Worm (Caenorhabditis elegans): ENCODE data around the gene spsb-1.

Gene spsb-1

ce11 chrII:15226186-15226585, 29.7 kb downstream of the spsb-1 start:
- TF ChIP-seq unc-39 (tag; optimal IDR thresholded peaks at IDR 0.05): no peak
- no peak for TF ChIP-seq sem-4 (tag; optimal IDR thresholded peaks at IDR 0.05)

ce11 chrII:15226805-15227204, 30.3 kb downstream of the spsb-1 start:
- no peak for TF ChIP-seq sem-4 (tag; optimal IDR thresholded peaks at IDR 0.05)
- TF ChIP-seq lin-39 (tag; optimal IDR thresholded peaks at IDR 0.05): no peak
- TF ChIP-seq snpc-4 (tag; optimal IDR thresholded peaks at IDR 0.05): no peak
- no peak for TF ChIP-seq nhr-129 (tag; optimal IDR thresholded peaks at IDR 0.05)
- TF ChIP-seq ama-1 (optimal IDR thresholded peaks at IDR 0.05): no peak
- no peak for TF ChIP-seq ztf-11 (tag; optimal IDR thresholded peaks at IDR 0.05)
- TF ChIP-seq mbf-1 (tag; optimal IDR thresholded peaks at IDR 0.05): no peak
- no peak for TF ChIP-seq ztf-1 (GFP tag; conservative IDR thresholded peaks at IDR 0.05)
- TF ChIP-seq lin-11 (tag; optimal IDR thresholded peaks at IDR 0.05): no peak
- TF ChIP-seq R02D3.7 (tag; optimal IDR thresholded peaks at IDR 0.05): no peak
- TF ChIP-seq alr-1 (tag; optimal IDR thresholded peaks at IDR 0.05): no peak
- no peak for TF ChIP-seq crh-2 (tag; optimal IDR thresholded peaks at IDR 0.05)
- TF ChIP-seq unc-62 (GFP tag; optimal IDR thresholded peaks at IDR 0.05): no peak
- no peak for TF ChIP-seq lsy-2 (tag; optimal IDR thresholded peaks at IDR 0.05)
- no peak for TF ChIP-seq aly-2 (tag; optimal IDR thresholded peaks at IDR 0.05)
- no peak for TF ChIP-seq nhr-25 (tag; optimal IDR thresholded peaks at IDR 0.05)
- no peak for TF ChIP-seq sma-9 (GFP tag; optimal IDR thresholded peaks at IDR 0.05)
- TF ChIP-seq sma-9 (tag; optimal IDR thresholded peaks at IDR 0.05): no peak

ce11 chrII:15228005-15228404, 31.5 kb downstream of the spsb-1 start:
- TF ChIP-seq nhr-77 (tag; optimal IDR thresholded peaks at IDR 0.05) (no peak), lin-39 (tag; optimal IDR thresholded peaks at IDR 0.05) (no peak), nhr-25 (tag; optimal IDR thresholded peaks at IDR 0.05) (no peak), blmp-1 (tag; optimal IDR thresholded peaks at IDR 0.05; ENCODE audit: insufficient read depth) (no peak), elt-1 (tag; optimal IDR thresholded peaks at IDR 0.05) (no peak), sma-3 (GFP tag; optimal IDR thresholded peaks at IDR 0.05) (no peak), ztf-11 (tag; optimal IDR thresholded peaks at IDR 0.05) (no peak), nhr-21 (tag; optimal IDR thresholded peaks at IDR 0.05) (no peak), zag-1 (tag; optimal IDR thresholded peaks at IDR 0.05) (no peak), ama-1 (optimal IDR thresholded peaks at IDR 0.05) (no peak), aly-2 (tag; optimal IDR thresholded peaks at IDR 0.05) (no peak), lin-11 (tag; optimal IDR thresholded peaks at IDR 0.05) (no peak), ztf-1 (GFP tag; conservative IDR thresholded peaks at IDR 0.05) (no peak), nhr-12 (tag; optimal IDR thresholded peaks at IDR 0.05) (no peak)

- TF ChIP-seq skn-1 (tag; optimal IDR thresholded peaks at IDR 0.05) (no peak), nhr-23 (tag; optimal IDR thresholded peaks at IDR 0.05) (no peak), ztf-4 (tag; optimal IDR thresholded peaks at IDR 0.05) (no peak), nhr-237 (tag; optimal IDR thresholded peaks at IDR 0.05) (no peak)
Observed at ce11 chrII:15229785-15230393, 33.4 kb downstream of the spsb-1 start, which contains the start of gene spsb-2. Gene spsb-2, plus strand, starts transcription at chrII:15230343.

- TF ChIP-seq nhr-10 (tag; optimal IDR thresholded peaks at IDR 0.05): no peak
- TF ChIP-seq ZK546.5 (tag; optimal IDR thresholded peaks at IDR 0.05): peak; percentile 10
- TF ChIP-seq Y55F3AM.14 (GFP tag; optimal IDR thresholded peaks at IDR 0.05): no peak
- TF ChIP-seq ztf-11 (tag; optimal IDR thresholded peaks at IDR 0.05): no peak
- TF ChIP-seq fos-1 (tag; optimal IDR thresholded peaks at IDR 0.05): peak; percentile 5
- TF ChIP-seq blmp-1 (tag; optimal IDR thresholded peaks at IDR 0.05; ENCODE audit: insufficient read depth): no peak
- peak; percentile 74 for TF ChIP-seq lin-13 (GFP tag; optimal IDR thresholded peaks at IDR 0.05)
- peak; percentile 59 for TF ChIP-seq nhr-129 (tag; optimal IDR thresholded peaks at IDR 0.05)
- TF ChIP-seq nhr-21 (tag; optimal IDR thresholded peaks at IDR 0.05): no peak
- no peak for TF ChIP-seq nhr-77 (tag; optimal IDR thresholded peaks at IDR 0.05)
- TF ChIP-seq F13H6.1 (tag; optimal IDR thresholded peaks at IDR 0.05): peak; percentile 67
- TF ChIP-seq nhr-25 (tag; optimal IDR thresholded peaks at IDR 0.05): peak; percentile 65
- TF ChIP-seq snpc-4 (tag; optimal IDR thresholded peaks at IDR 0.05): peak; percentile 41
- no peak for TF ChIP-seq elt-1 (tag; optimal IDR thresholded peaks at IDR 0.05)
- peak; percentile 40 for TF ChIP-seq sem-4 (tag; optimal IDR thresholded peaks at IDR 0.05)
- TF ChIP-seq unc-62 (GFP tag; optimal IDR thresholded peaks at IDR 0.05): no peak
- TF ChIP-seq crh-2 (tag; optimal IDR thresholded peaks at IDR 0.05): peak; percentile 83
- TF ChIP-seq gmeb-1 (tag; optimal IDR thresholded peaks at IDR 0.05): peak; percentile 91
- peak; percentile 64 for TF ChIP-seq sma-3 (GFP tag; optimal IDR thresholded peaks at IDR 0.05)
- TF ChIP-seq peb-1 (tag; optimal IDR thresholded peaks at IDR 0.05): no peak
- TF ChIP-seq lin-11 (tag; optimal IDR thresholded peaks at IDR 0.05): peak; percentile 55
- TF ChIP-seq C34F6.9 (tag; optimal IDR thresholded peaks at IDR 0.05): peak; percentile 79
- TF ChIP-seq ztf-1 (GFP tag; conservative IDR thresholded peaks at IDR 0.05): no peak
- TF ChIP-seq nhr-12 (tag; optimal IDR thresholded peaks at IDR 0.05): no peak
- TF ChIP-seq R02D3.7 (tag; optimal IDR thresholded peaks at IDR 0.05): no peak
- TF ChIP-seq lsy-2 (tag; optimal IDR thresholded peaks at IDR 0.05): peak; percentile 49 to 88
- peak; percentile 82 for TF ChIP-seq unc-55 (GFP tag; optimal IDR thresholded peaks at IDR 0.05)
- peak; percentile 13 for TF ChIP-seq ztf-4 (tag; optimal IDR thresholded peaks at IDR 0.05)
- TF ChIP-seq lin-39 (tag; optimal IDR thresholded peaks at IDR 0.05): no peak
- TF ChIP-seq mab-5 (tag; optimal IDR thresholded peaks at IDR 0.05): peak; percentile 66
- peak; percentile 80 for TF ChIP-seq sma-9 (GFP tag; optimal IDR thresholded peaks at IDR 0.05)
- TF ChIP-seq sma-9 (tag; optimal IDR thresholded peaks at IDR 0.05): no peak
Observed at ce11 chrII:15232705-15233104, 36.2 kb downstream of the spsb-1 start, which contains the start of gene Y46E12BL.2. Gene Y46E12BL.2, plus strand, starts transcription at chrII:15232947.
